Worm (Caenorhabditis elegans) whole organism, L2 larva: ENCODE results near the gene srsx-38.

Source experiments
- R02D3.7 ChIP-seq: fragments of 150-350 bp; optimal IDR thresholded peaks from 2 replicates; lab custom pipeline; 2014; ENCODE audit warnings: missing biosample characterization, missing genetic modification characterization
- aly-2 ChIP-seq: fragments of 150-350 bp; optimal IDR thresholded peaks from 2 replicates; lab custom pipeline; 2014; ENCODE audit warnings: missing biosample characterization, missing genetic modification characterization
- blmp-1 ChIP-seq: sonication (generic microtip); optimal IDR thresholded peaks from 2 replicates; lab custom pipeline; 2017; ENCODE audit warnings: missing genetic modification characterization, mild to moderate bottlenecking, missing compliant biosample characterization, antibody characterized with exemption, moderate library complexity; ENCODE audit not compliant: insufficient read depth
- crh-2 ChIP-seq: sonication (generic microtip); optimal IDR thresholded peaks from 2 replicates; lab custom pipeline; 2017; ENCODE audit warnings: missing biosample characterization, missing genetic modification characterization
- elt-3 ChIP-seq: sonication (generic microtip); optimal IDR thresholded peaks from 2 replicates; lab custom pipeline; 2017; ENCODE audit warnings: missing biosample characterization, missing genetic modification characterization
- lin-11 ChIP-seq: fragments of 150-350 bp; sonication (generic microtip); optimal IDR thresholded peaks from 2 replicates; lab custom pipeline; 2014; ENCODE audit warnings: missing biosample characterization, missing genetic modification characterization, inconsistent platforms, mixed read lengths
- lin-13 ChIP-seq: fragments of 150-350 bp; optimal IDR thresholded peaks from 2 replicates; lab custom pipeline; 2014; ENCODE audit warnings: missing biosample characterization, missing genetic modification reagents, missing genetic modification characterization
- mab-5 ChIP-seq: fragments of 150-350 bp; optimal IDR thresholded peaks from 2 replicates; lab custom pipeline; 2014; ENCODE audit warnings: missing biosample characterization, missing genetic modification characterization
- nhr-23 ChIP-seq: fragments of 150-350 bp; optimal IDR thresholded peaks from 2 replicates; lab custom pipeline; 2014; ENCODE audit warnings: missing biosample characterization, missing genetic modification reagents, missing genetic modification characterization
- nhr-6 ChIP-seq: fragments of 150-350 bp; optimal IDR thresholded peaks from 2 replicates; lab custom pipeline; 2014; ENCODE audit warnings: missing biosample characterization, missing genetic modification characterization
- nhr-77 ChIP-seq: fragments of 150-350 bp; optimal IDR thresholded peaks from 2 replicates; lab custom pipeline; 2014; ENCODE audit warnings: missing biosample characterization, missing genetic modification characterization
- peb-1 ChIP-seq: fragments of 150-350 bp; optimal IDR thresholded peaks from 2 replicates; lab custom pipeline; 2014; ENCODE audit warnings: missing biosample characterization, missing genetic modification characterization
- unc-55 ChIP-seq: fragments of 150-350 bp; sonication (generic microtip); optimal IDR thresholded peaks from 3 replicates; lab custom pipeline; 2014; ENCODE audit warnings: missing biosample characterization, missing genetic modification reagents, missing genetic modification characterization
- zag-1 ChIP-seq: fragments of 150-350 bp; optimal IDR thresholded peaks from 2 replicates; lab custom pipeline; 2014; ENCODE audit warnings: missing biosample characterization, missing genetic modification characterization

Gene srsx-38

DNA sequence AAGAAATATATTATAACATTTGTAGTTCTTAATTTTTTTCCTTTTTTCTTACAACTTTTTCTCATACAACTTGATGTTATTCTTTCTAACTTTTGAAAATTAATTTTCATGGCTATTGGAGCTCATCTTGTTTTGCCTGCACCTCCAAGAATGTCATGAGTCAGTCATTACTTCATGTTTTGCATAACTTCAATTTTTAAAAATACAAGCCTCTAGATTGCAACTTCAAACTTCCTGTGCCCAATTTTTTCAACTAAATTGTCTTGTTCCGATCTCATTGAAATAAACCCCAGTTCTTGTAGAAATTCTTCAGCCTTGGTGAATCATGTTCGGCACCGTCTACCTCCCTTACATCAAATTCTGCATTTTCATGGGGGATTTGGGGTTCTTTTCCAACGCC, 48.9 kb downstream of the srsx-38 start, which contains the start of gene str-9:
Gene str-9 (plus strand): TSS at position 301 of the 400 bp plus-strand sequence.
- TF ChIP-seq elt-3 (tag; lab: Kevin White, UChicago) (no peak), crh-2 (tag; lab: Kevin White, UChicago) (no peak), nhr-23 (tag; lab: Kevin White, UChicago) (no peak), R02D3.7 (no peak), nhr-6 (tag; lab: Kevin White, UChicago) (no peak), zag-1 (tag; lab: Kevin White, UChicago) (no peak), lin-13 (no peak), aly-2 (tag; lab: Kevin White, UChicago) (no peak)

DNA sequence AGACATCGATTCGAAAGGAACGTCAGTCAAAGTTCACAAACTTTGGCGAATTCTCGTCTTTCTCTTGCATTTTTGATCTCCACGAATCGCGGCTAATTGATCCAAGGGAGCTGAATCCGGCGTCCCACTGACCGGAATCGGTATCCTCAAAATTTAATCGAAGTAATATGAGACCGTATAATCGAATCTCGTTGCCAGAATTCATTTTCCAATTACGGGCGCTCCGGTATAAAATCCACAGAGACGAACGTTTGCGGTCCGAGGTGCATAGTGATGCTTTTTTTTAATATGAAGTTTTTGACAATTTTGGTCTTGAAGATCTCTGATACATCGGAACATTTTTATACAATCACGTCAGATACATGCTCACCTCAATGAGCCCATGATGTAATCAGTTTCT, 49.7 kb downstream of the srsx-38 start:
- TF ChIP-seq nhr-77: no peak
- no peak for TF ChIP-seq unc-55 (GFP tag; lab: Kevin White, UChicago)
- no peak for TF ChIP-seq mab-5 (tag; lab: Kevin White, UChicago)
- no peak for TF ChIP-seq lin-11 (tag; lab: Kevin White, UChicago)
- TF ChIP-seq peb-1 (tag; lab: Kevin White, UChicago): no peak
- no peak for TF ChIP-seq blmp-1 (tag; lab: Kevin White, UChicago)
